Fruit fly (Drosophila melanogaster) whole organism: ENCODE results near the gene CG11634.

Experiments
- CG8478 ChIP-seq: fragments of >200 bp; optimal IDR thresholded peaks from 2 replicates; lab custom pipeline; 2018; ENCODE audit warnings: inconsistent platforms
- EcR ChIP-seq, 2 experiments: fragments of >200 bp; optimal IDR thresholded peaks; 2 replicates each; lab custom pipeline; 2017; ENCODE audit warnings: missing biosample characterization in 2 of 2, missing genetic modification characterization in 2 of 2, missing genetic modification reagents in 2 of 2
- psq ChIP-seq: fragments of >200 bp; optimal IDR thresholded peaks from 2 replicates; lab custom pipeline; 2017
- usp ChIP-seq: fragments of >200 bp; optimal IDR thresholded peaks from 2 replicates; lab custom pipeline; 2017; ENCODE audit warnings: missing biosample characterization, missing genetic modification characterization, mixed read lengths

- TF ChIP-seq usp (GFP tag; lab: Kevin White, UChicago) (no peak), EcR (GFP tag; optimal IDR thresholded peaks at IDR 0.05; lab: Kevin White, UChicago) (no peak), psq (lab: Kevin White, UChicago) (no peak), CG8478 (lab: Kevin White, UChicago) (no peak)
Measured at dm6 chr2L:21885502-21885901, 30.6 kb upstream of the CG11634 start.
